Worm (Caenorhabditis elegans) whole organism, late embryonic: ENCODE measurements around the gene aat-4.

Experiments used
- C38D4.7 ChIP-seq: fragments of 200-800 bp; sonication (Bioruptor generic); optimal IDR thresholded peaks from 2 replicates; lab custom pipeline; 2018; ENCODE audit warnings: mild to moderate bottlenecking, missing genetic modification characterization, moderate library complexity, missing compliant biosample characterization
- K02D7.2 ChIP-seq: sonication (generic microtip); optimal IDR thresholded peaks from 2 replicates; lab custom pipeline; 2017; ENCODE audit warnings: mild to moderate bottlenecking, missing genetic modification characterization, missing compliant biosample characterization
- K09A11.1 ChIP-seq: sonication (generic microtip); optimal IDR thresholded peaks from 2 replicates; lab custom pipeline; 2017; ENCODE audit warnings: antibody characterized with exemption, mild to moderate bottlenecking, missing genetic modification characterization, missing compliant biosample characterization; ENCODE audit not compliant: insufficient read depth
- T23F11.4 ChIP-seq: fragments of 200-800 bp; sonication (Bioruptor generic); optimal IDR thresholded peaks from 2 replicates; lab custom pipeline; 2018; ENCODE audit warnings: mild to moderate bottlenecking, missing genetic modification characterization, missing compliant biosample characterization
- Y22D7AL.16 ChIP-seq: sonication (generic microtip); optimal IDR thresholded peaks from 2 replicates; lab custom pipeline; 2016; ENCODE audit warnings: missing genetic modification characterization, missing compliant biosample characterization
- ama-1 ChIP-seq: fragments of 150-350 bp; optimal IDR thresholded peaks from 2 replicates; lab custom pipeline; 2014
- ceh-18 ChIP-seq: sonication (generic microtip); optimal IDR thresholded peaks from 2 replicates; lab custom pipeline; 2016; ENCODE audit warnings: missing genetic modification characterization, missing compliant biosample characterization
- ceh-2 ChIP-seq: sonication (generic microtip); optimal IDR thresholded peaks from 2 replicates; lab custom pipeline; 2016; ENCODE audit warnings: missing genotype, missing genetic modification characterization, missing compliant biosample characterization
- ceh-24 ChIP-seq: sonication (generic microtip); optimal IDR thresholded peaks from 2 replicates; lab custom pipeline; 2016; ENCODE audit warnings: mild to moderate bottlenecking, missing genetic modification characterization, missing compliant biosample characterization
- ceh-30 ChIP-seq: fragments of 150-350 bp; optimal IDR thresholded peaks from 2 replicates; lab custom pipeline; 2014; ENCODE audit warnings: missing biosample characterization, missing genetic modification characterization
- ceh-31 ChIP-seq: sonication (generic microtip); optimal IDR thresholded peaks from 2 replicates; lab custom pipeline; 2016; ENCODE audit warnings: missing genetic modification characterization, missing compliant biosample characterization
- ceh-34 ChIP-seq: sonication (generic microtip); optimal IDR thresholded peaks from 2 replicates; lab custom pipeline; 2016; ENCODE audit warnings: mild to moderate bottlenecking, missing genetic modification characterization, missing compliant biosample characterization
- ceh-45 ChIP-seq: fragments of 200-800 bp; sonication (Bioruptor generic); IDR thresholded peaks from 2 replicates; pipeline ENCODE4 v1.3.6; 2022; ENCODE audit warnings: missing genetic modification reagents, missing genetic modification characterization, missing compliant biosample characterization
- ceh-6 ChIP-seq: fragments of 200-800 bp; sonication (Bioruptor generic); optimal IDR thresholded peaks from 2 replicates; lab custom pipeline; 2018; ENCODE audit warnings: mild to moderate bottlenecking, missing genetic modification characterization, missing compliant biosample characterization
- ceh-9 ChIP-seq: sonication (generic microtip); optimal IDR thresholded peaks from 2 replicates; lab custom pipeline; 2016; ENCODE audit warnings: mild to moderate bottlenecking, missing genetic modification characterization, inconsistent platforms, missing compliant biosample characterization
- che-1 ChIP-seq: sonication (generic microtip); optimal IDR thresholded peaks from 2 replicates; lab custom pipeline; 2016; ENCODE audit warnings: mild to moderate bottlenecking, missing genetic modification characterization, missing compliant biosample characterization
- dmd-4 ChIP-seq: sonication (generic microtip); optimal IDR thresholded peaks from 2 replicates; lab custom pipeline; 2016; ENCODE audit warnings: borderline replicate concordance, missing genetic modification characterization, missing compliant biosample characterization
- dve-1 ChIP-seq: sonication (generic microtip); optimal IDR thresholded peaks from 2 replicates; lab custom pipeline; 2017; ENCODE audit warnings: antibody characterized with exemption, mild to moderate bottlenecking, missing genetic modification characterization, missing compliant biosample characterization
- elt-2 ChIP-seq: sonication (generic microtip); optimal IDR thresholded peaks from 2 replicates; lab custom pipeline; 2016; ENCODE audit warnings: missing genetic modification reagents, missing genetic modification characterization, missing compliant biosample characterization
- fax-1 ChIP-seq: sonication (generic microtip); optimal IDR thresholded peaks from 2 replicates; lab custom pipeline; 2016; ENCODE audit warnings: missing genotype, missing genetic modification characterization, missing compliant biosample characterization
- fkh-6 ChIP-seq: sonication (generic microtip); optimal IDR thresholded peaks from 2 replicates; lab custom pipeline; 2016; ENCODE audit warnings: missing genetic modification characterization, missing compliant biosample characterization
- hlh-15 ChIP-seq: sonication (generic microtip); optimal IDR thresholded peaks from 2 replicates; lab custom pipeline; 2016; ENCODE audit warnings: missing genetic modification characterization, missing compliant biosample characterization
- hlh-30 ChIP-seq: sonication (generic microtip); optimal IDR thresholded peaks from 2 replicates; lab custom pipeline; 2017; ENCODE audit warnings: antibody characterized with exemption, missing genetic modification characterization, missing compliant biosample characterization; ENCODE audit not compliant: insufficient read depth
- hlh-6 ChIP-seq: sonication (generic microtip); optimal IDR thresholded peaks from 2 replicates; lab custom pipeline; 2016; ENCODE audit warnings: missing genotype, missing genetic modification characterization, missing compliant biosample characterization
- lim-6 ChIP-seq: sonication (generic microtip); optimal IDR thresholded peaks from 2 replicates; lab custom pipeline; 2016; ENCODE audit warnings: missing genetic modification characterization, missing compliant biosample characterization
- lin-11 ChIP-seq: fragments of 200-800 bp; sonication (Bioruptor generic); optimal IDR thresholded peaks from 2 replicates; lab custom pipeline; 2018; ENCODE audit warnings: mild to moderate bottlenecking, missing genetic modification characterization, missing compliant biosample characterization
- madf-2 ChIP-seq: sonication (generic microtip); optimal IDR thresholded peaks from 2 replicates; lab custom pipeline; 2017; ENCODE audit warnings: missing genetic modification characterization, missing compliant biosample characterization
- pat-9 ChIP-seq: fragments of 200-800 bp; sonication (Bioruptor generic); optimal IDR thresholded peaks from 2 replicates; lab custom pipeline; 2018; ENCODE audit warnings: mild to moderate bottlenecking, missing genetic modification characterization, moderate library complexity, missing compliant biosample characterization
- pax-1 ChIP-seq: fragments of 150-350 bp; optimal IDR thresholded peaks from 2 replicates; lab custom pipeline; 2014; ENCODE audit warnings: missing biosample characterization, missing genetic modification characterization
- pqm-1 ChIP-seq: sonication (generic microtip); optimal IDR thresholded peaks from 2 replicates; lab custom pipeline; 2016; ENCODE audit warnings: missing genetic modification characterization, missing compliant biosample characterization
- pros-1 ChIP-seq: fragments of 150-350 bp; optimal IDR thresholded peaks from 2 replicates; lab custom pipeline; 2014; ENCODE audit warnings: missing biosample characterization, missing genetic modification reagents, missing genetic modification characterization
- ref-2 ChIP-seq: sonication (generic microtip); optimal IDR thresholded peaks from 2 replicates; lab custom pipeline; 2016; ENCODE audit warnings: missing genetic modification characterization, missing compliant biosample characterization
- sdc-2 ChIP-seq: sonication (generic microtip); optimal IDR thresholded peaks from 2 replicates; lab custom pipeline; 2016; ENCODE audit warnings: missing genotype, missing genetic modification characterization, missing compliant biosample characterization
- sox-2 ChIP-seq: fragments of 200-800 bp; sonication (Bioruptor generic); IDR thresholded peaks from 2 replicates; pipeline ENCODE4 v1.3.6; 2022; ENCODE audit warnings: missing genetic modification reagents, missing genetic modification characterization, missing compliant biosample characterization
- sox-4 ChIP-seq: sonication (generic microtip); optimal IDR thresholded peaks from 2 replicates; lab custom pipeline; 2017; ENCODE audit warnings: mild to moderate bottlenecking, missing genetic modification characterization, inconsistent platforms, missing compliant biosample characterization
- ttx-3 ChIP-seq: sonication (generic microtip); optimal IDR thresholded peaks from 2 replicates; lab custom pipeline; 2016; ENCODE audit warnings: missing genetic modification reagents, missing genetic modification characterization, missing compliant biosample characterization
- unc-3 ChIP-seq, 2 experiments: fragments of 200-800 bp in 1 of 2; sonication (Bioruptor generic) in 1 of 2; sonication (generic microtip) in 1 of 2; conservative IDR thresholded peaks in 1 of 2; optimal IDR thresholded peaks in 1 of 2; 2 replicates each; pipeline versions ENCODE4 v1.3.6 to Lab custom; 2016 to 2022; ENCODE audit warnings: missing compliant biosample characterization in 2 of 2, missing genetic modification characterization in 2 of 2, missing genetic modification reagents in 1 of 2
- unc-55 ChIP-seq: sonication (generic microtip); optimal IDR thresholded peaks from 2 replicates; lab custom pipeline; 2017; ENCODE audit warnings: missing biosample characterization, missing genetic modification reagents, missing genetic modification characterization

Gene aat-4

DNA sequence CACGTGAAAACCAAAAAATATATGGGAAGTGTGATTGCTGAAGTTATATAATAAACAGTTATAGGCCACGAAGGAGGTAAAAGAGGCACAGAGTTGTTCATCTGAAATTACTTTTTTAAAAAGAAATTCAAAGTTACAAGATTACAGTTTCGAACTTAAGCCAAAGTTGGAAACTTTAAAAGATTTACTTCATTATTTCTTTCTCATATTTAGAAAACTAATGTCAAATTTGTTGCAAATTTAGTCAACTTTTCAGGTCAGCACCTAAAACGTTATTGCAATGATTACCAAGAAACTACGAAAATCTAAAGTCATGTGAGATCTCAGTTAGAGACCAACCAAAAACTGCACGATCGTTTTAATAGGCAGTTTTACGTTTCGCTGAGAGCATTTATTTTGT, 28.1 kb upstream of the aat-4 start, which contains the start of gene srv-25:
Gene srv-25, minus strand, starts transcription at position 101 of the 400 bp plus-strand sequence.
- TF ChIP-seq ceh-9 (no peak), K09A11.1 (tag; lab: Kevin White, UChicago) (no peak), ama-1 (lab: Kevin White, UChicago) (no peak)

DNA sequence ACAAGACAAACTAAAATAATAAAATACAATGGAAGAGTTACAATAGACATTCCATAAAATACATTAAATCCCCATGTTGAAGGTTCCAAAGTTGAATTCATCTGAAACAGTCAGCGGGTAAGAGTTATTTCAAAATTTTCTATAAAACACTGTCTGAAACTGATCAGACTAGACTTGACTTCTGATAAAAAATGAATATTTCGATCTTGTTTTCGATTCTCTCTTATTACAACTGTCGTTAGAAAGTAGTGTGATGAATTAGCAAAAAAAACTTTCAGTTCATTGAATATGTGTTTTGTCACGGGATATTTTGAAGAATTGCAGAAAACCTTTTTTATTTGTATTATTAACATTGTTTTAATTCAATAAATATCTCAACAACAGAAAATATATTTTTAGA, 26.2 kb upstream of the aat-4 start, which contains the start of gene srv-26:
Gene srv-26, minus strand, starts transcription at position 101 of the 400 bp plus-strand sequence.
- no peak for TF ChIP-seq C38D4.7
- TF ChIP-seq ceh-34, result no peak
- no peak for TF ChIP-seq ceh-18 (tag; lab: Kevin White, UChicago)
- TF ChIP-seq ceh-31 (tag; lab: Kevin White, UChicago), result no peak
- TF ChIP-seq elt-2 (tag; lab: Kevin White, UChicago), result no peak
- TF ChIP-seq unc-55 (GFP tag; lab: Kevin White, UChicago), result no peak
- TF ChIP-seq hlh-15 (tag; lab: Kevin White, UChicago), result no peak
- TF ChIP-seq sdc-2, result no peak
- no peak for TF ChIP-seq lin-11 (tag; lab: Kevin White, UChicago)
- no peak for TF ChIP-seq ttx-3
- no peak for TF ChIP-seq hlh-6 (tag; lab: Kevin White, UChicago)
- TF ChIP-seq T23F11.4 (GFP tag; lab: Kevin White, UChicago), result no peak
- TF ChIP-seq ceh-45, result no peak
- TF ChIP-seq ceh-9, result no peak
- no peak for TF ChIP-seq fkh-6 (tag; lab: Kevin White, UChicago)
- no peak for TF ChIP-seq sox-2
- no peak for TF ChIP-seq sox-4
- TF ChIP-seq fax-1 (tag; lab: Kevin White, UChicago), result no peak
- no peak for TF ChIP-seq pat-9
- no peak for TF ChIP-seq che-1

ce11 chrIV:6299523-6299922, 24.0 kb upstream of the aat-4 start:
- TF ChIP-seq ceh-2 (tag; lab: Kevin White, UChicago) (no peak), ceh-30 (tag; lab: Kevin White, UChicago) (no peak), Y22D7AL.16 (tag; lab: Kevin White, UChicago) (no peak), ref-2 (tag; lab: Kevin White, UChicago) (no peak), T23F11.4 (GFP tag; lab: Kevin White, UChicago) (no peak), dmd-4 (tag; lab: Kevin White, UChicago) (no peak), ceh-6 (GFP tag; lab: Kevin White, UChicago) (no peak), madf-2 (tag; lab: Kevin White, UChicago) (no peak), ceh-18 (tag; lab: Kevin White, UChicago) (no peak)

DNA sequence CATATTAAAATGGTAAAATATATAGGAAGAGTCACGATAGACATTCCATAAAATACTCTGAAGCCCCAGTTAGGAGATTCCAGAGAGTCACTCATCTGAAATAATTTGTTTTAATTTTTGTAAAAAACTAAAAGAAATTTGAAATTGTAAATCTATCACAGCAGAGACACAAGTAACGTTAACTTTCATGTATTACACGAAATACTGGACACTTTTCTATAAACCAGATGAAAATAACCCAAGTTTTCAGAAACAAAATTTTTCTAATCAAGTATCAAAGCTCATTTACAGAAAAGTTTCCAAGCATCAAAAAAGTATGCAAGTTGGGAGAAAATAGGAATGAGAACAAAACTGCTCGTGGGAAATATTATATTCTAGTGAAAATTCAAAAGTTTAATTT, 22.7 kb upstream of the aat-4 start, which contains the start of gene srv-27:
Gene srv-27, minus strand, starts transcription at position 101 of the 400 bp plus-strand sequence.
- TF ChIP-seq pros-1 (tag; lab: Kevin White, UChicago) (no peak), pqm-1 (no peak), ceh-45 (no peak), ceh-24 (no peak), K02D7.2 (no peak), hlh-30 (no peak), Y22D7AL.16 (tag; lab: Kevin White, UChicago) (no peak), ref-2 (tag; lab: Kevin White, UChicago) (no peak), sdc-2 (no peak), lim-6 (no peak), ceh-6 (GFP tag; lab: Kevin White, UChicago) (no peak), lin-11 (tag; lab: Kevin White, UChicago) (no peak), dve-1 (tag; lab: Kevin White, UChicago) (no peak), sox-2 (no peak), T23F11.4 (GFP tag; lab: Kevin White, UChicago) (no peak), pax-1 (tag; lab: Kevin White, UChicago) (no peak), unc-3 (GFP tag; conservative IDR thresholded peaks at IDR 0.05; lab: Robert Waterston, UW) (no peak), unc-3 (tag; optimal IDR thresholded peaks at IDR 0.05; lab: Kevin White, UChicago) (no peak)
